Worm (Caenorhabditis elegans): ENCODE measurements around the gene srbc-56.

- TF ChIP-seq fkh-4 (tag; optimal IDR thresholded peaks at IDR 0.05; ENCODE audit: borderline replicate concordance) (no peak), jun-1 (tag; optimal IDR thresholded peaks at IDR 0.05) (no peak), aly-2 (tag; optimal IDR thresholded peaks at IDR 0.05) (no peak)
Observed at ce11 chrV:15867373-15867772, 35.9 kb upstream of the srbc-56 start, which contains the start of gene fbxa-197.

Data from whole organism, L1 larva.